Fruit fly (Drosophila melanogaster): ENCODE measurements around the gene Lip4.

The Lip4 gene

DNA sequence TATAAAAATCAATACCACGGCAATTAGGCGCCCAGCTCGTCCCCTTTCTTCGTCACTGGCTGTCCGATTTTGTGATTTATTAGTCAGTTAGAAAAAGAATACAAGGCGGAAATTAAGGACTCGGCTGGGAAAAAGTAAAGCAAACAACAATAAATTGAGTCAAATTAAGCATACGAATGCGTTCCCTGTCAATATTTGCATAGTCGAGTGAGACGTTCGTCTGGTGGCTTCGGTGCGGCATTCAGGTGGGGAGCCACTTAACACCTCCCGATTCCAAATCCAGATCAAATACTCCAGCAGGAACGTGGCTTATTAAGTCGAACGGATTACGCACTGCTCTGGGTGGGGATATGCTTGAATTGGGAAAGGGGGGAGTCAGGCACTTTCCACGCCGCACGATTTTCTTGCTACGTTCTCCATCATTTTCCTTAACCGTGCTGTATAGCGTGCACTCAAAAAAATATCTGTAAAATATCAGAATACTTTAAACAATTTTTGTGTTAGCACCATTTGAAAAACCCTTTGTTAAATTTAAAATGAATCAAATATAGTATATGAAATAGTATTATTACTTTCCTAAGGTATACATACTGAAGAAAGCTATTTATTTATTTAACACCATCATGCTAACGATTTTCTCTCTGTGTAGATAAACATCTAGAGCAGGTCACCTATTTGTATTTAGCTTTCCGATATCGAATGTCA lies 15.8 kb downstream of the Lip4 start (continued):
- TF ChIP-seq slbo (GFP tag; IDR thresholded peaks at IDR 0.05) (no peak), CG17829 (tag; optimal IDR thresholded peaks at IDR 0.05) (peak; percentile 78), CG8765 (GFP tag; IDR thresholded peaks at IDR 0.05) (no peak), emc (GFP tag; optimal IDR thresholded peaks at IDR 0.05) (no peak), CG32772 (GFP tag; IDR thresholded peaks at IDR 0.05) (peak; percentile 37; the same call in 1 of the 2 replicates), CG33213 (GFP tag; optimal IDR thresholded peaks at IDR 0.05) (no peak), Poxn (GFP tag; IDR thresholded peaks at IDR 0.05) (no peak), Side (GFP tag; optimal IDR thresholded peaks at IDR 0.05) (no peak), CG15011 (GFP tag; optimal IDR thresholded peaks at IDR 0.05) (no peak), row (GFP tag; IDR thresholded peaks at IDR 0.05) (no peak; the same call in 1 of the 3 replicates), tx (GFP tag; optimal IDR thresholded peaks at IDR 0.05) (no peak), chif (GFP tag; optimal IDR thresholded peaks at IDR 0.05) (peak in 1 of 2 experiments; percentile 12), so (GFP tag; IDR thresholded peaks at IDR 0.05) (no peak), CG8290 (GFP tag; optimal IDR thresholded peaks at IDR 0.05) (peak; percentile 40), CG8290 (tag; optimal IDR thresholded peaks at IDR 0.05) (no peak), Sox102F (GFP tag; optimal IDR thresholded peaks at IDR 0.05) (peak; percentile 81), eyg (GFP tag; optimal IDR thresholded peaks at IDR 0.05) (no peak), CkIIα-i1 (GFP tag; IDR thresholded peaks at IDR 0.05) (no peak), CG11560 (tag; IDR thresholded peaks at IDR 0.05) (no peak), ewg (GFP tag; optimal IDR thresholded peaks at IDR 0.05) (peak; percentile 32), CG7963 (GFP tag; IDR thresholded peaks at IDR 0.05; ENCODE audit: partially characterized antibody) (no peak), NK7.1 (GFP tag; optimal IDR thresholded peaks at IDR 0.05) (no peak), inv (GFP tag; IDR thresholded peaks at IDR 0.05; ENCODE audit: partially characterized antibody) (no peak), CG11456 (GFP tag; IDR thresholded peaks at IDR 0.05) (no peak), CG9876 (GFP tag; optimal IDR thresholded peaks at IDR 0.05) (no peak), B-H2 (GFP tag; optimal IDR thresholded peaks at IDR 0.05) (no peak), danr (GFP tag; IDR thresholded peaks at IDR 0.05) (no peak), chn (GFP tag; optimal IDR thresholded peaks at IDR 0.05) (no peak), Hr78 (GFP tag; optimal IDR thresholded peaks at IDR 0.05) (peak in 1 of 2 experiments; percentile 90), ranshi (GFP tag; IDR thresholded peaks at IDR 0.05) (no peak), ems (GFP tag; optimal IDR thresholded peaks at IDR 0.05) (no peak), PHDP (tag; optimal IDR thresholded peaks at IDR 0.05) (peak; percentile 71), twi (tag; optimal IDR thresholded peaks at IDR 0.05) (peak; percentile 18), D (optimal IDR thresholded peaks at IDR 0.05) (no peak), D (GFP tag; optimal IDR thresholded peaks at IDR 0.05) (peak; percentile 33), pfk (GFP tag; optimal IDR thresholded peaks at IDR 0.05) (no peak), h (optimal IDR thresholded peaks at IDR 0.05) (no peak), CG13894 (tag; optimal IDR thresholded peaks at IDR 0.05) (no peak), bcd (GFP tag; optimal IDR thresholded peaks at IDR 0.05) (peak; percentile 33), Sin3A (optimal IDR thresholded peaks at IDR 0.05) (no peak), ind (GFP tag; optimal IDR thresholded peaks at IDR 0.05) (peak; percentile 15), CG16813 (GFP tag; IDR thresholded peaks at IDR 0.05; ENCODE audit: partially characterized antibody) (no peak), Chrac-16 (GFP tag; optimal IDR thresholded peaks at IDR 0.05) (no peak), unc-4 (GFP tag; IDR thresholded peaks at IDR 0.05; ENCODE audit: partially characterized antibody) (no peak), CG18476 (GFP tag; optimal IDR thresholded peaks at IDR 0.05) (no peak), CG3995 (GFP tag; optimal IDR thresholded peaks at IDR 0.05) (no peak), CG7372 (GFP tag; IDR thresholded peaks at IDR 0.05) (no peak), NC2β (GFP tag; optimal IDR thresholded peaks at IDR 0.05) (no peak), jumu (GFP tag; optimal IDR thresholded peaks at IDR 0.05) (no peak), CG4730 (GFP tag; IDR thresholded peaks at IDR 0.05) (0 out of 2 replicates have a peak, but pooled peaks have one; percentile 25), Dll (GFP tag; IDR thresholded peaks at IDR 0.05; ENCODE audit: partially characterized antibody) (no peak), C15 (GFP tag; IDR thresholded peaks at IDR 0.05) (no peak)
